Fruit fly (Drosophila melanogaster) S2 (cell line): ENCODE data around the gene CG12483.

ENCODE experiments used
- CG8478 ChIP-seq: fragments of >200 bp; optimal IDR thresholded peaks from 2 replicates; lab custom pipeline; 2018
- CTCF ChIP-seq, 2 experiments: fragments of >200 bp; optimal IDR thresholded peaks; 2 replicates each; lab custom pipeline; 2018

Gene CG12483

dm6 chr3L:86937-87336 is 11.2 kb downstream of the CG12483 start:
- TF ChIP-seq CTCF (optimal IDR thresholded peaks at IDR 0.05; lab: Kevin White, UChicago) = no peak
- no peak for TF ChIP-seq CG8478 (lab: Kevin White, UChicago)

- TF ChIP-seq CTCF (optimal IDR thresholded peaks at IDR 0.05; lab: Kevin White, UChicago) (no peak), CG8478 (lab: Kevin White, UChicago) (no peak)
Measured at dm6 chr3L:85204-85811, 12.9 kb downstream of the CG12483 start.

DNA sequence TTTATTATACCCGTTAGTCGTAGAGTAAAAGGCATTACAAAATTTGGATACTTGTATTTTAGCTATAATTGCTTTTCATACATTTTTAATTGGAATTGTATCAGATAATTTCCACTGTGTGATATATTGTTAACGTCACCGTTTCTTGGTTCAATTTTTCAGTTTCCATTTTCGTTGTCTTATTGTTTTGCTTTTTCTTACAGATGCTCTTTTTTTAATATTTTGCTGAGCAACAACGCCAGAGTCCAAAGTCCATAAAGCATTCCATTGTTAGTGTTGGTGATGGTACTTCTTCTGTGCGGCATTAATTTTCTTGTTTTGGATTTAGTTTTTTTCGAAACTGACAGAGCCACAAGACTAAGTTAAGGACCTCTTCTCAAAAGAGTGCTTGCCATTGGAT is 15.2 kb downstream of the CG12483 start:
- TF ChIP-seq CTCF (optimal IDR thresholded peaks at IDR 0.05; lab: Kevin White, UChicago) = no peak

- no peak for TF ChIP-seq CG8478 (lab: Kevin White, UChicago)
- no peak for TF ChIP-seq CTCF (optimal IDR thresholded peaks at IDR 0.05; lab: Kevin White, UChicago)
Measured at dm6 chr3L:75232-75631, 22.9 kb downstream of the CG12483 start, which contains the start of gene CG13405. TSS of gene CG13405 (minus strand) at chr3L:75332.

DNA sequence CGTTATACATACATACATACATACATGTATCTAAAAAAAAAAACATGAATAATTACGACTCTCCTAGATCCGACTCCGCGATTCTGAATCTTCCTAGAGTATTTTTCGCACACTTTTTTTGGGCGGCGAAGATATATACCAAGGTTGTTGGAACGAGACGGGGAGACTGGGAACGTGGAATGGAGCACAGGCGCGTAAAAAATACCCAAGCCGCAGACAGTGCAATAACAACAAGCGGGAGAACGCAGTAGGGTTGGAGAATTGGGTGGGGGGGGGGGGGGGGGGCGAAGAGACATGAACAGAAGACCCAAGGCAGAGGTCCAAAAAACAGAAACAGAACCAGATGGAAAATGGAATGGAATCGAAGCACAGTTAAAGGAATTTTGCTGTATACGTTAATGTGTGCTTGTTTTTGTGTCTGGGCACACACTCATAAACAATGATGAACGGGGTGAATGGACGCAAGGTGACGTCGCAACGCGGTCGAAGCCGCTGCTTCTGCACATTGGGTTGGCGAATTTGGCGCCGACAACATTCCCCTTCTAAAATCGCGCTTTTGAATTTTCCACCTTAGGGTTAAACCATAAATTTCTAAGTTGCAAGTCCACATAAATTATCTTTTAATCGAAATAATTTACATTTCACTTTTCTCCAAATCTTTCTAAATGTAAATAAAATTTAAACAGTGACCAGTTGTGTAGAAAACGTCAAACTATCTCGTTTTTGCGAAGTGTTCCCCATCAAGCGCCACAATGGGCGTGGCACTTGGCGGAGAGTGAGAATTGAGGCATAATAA is 24.6 kb downstream of the CG12483 start:
- TF ChIP-seq CG8478 (lab: Kevin White, UChicago) (no peak), CTCF (optimal IDR thresholded peaks at IDR 0.05; lab: Kevin White, UChicago) (no peak)

- TF ChIP-seq CG8478 (lab: Kevin White, UChicago) = no peak
- no peak for TF ChIP-seq CTCF (optimal IDR thresholded peaks at IDR 0.05; lab: Kevin White, UChicago)
Measured at dm6 chr3L:71247-71646, 26.9 kb downstream of the CG12483 start.

- TF ChIP-seq CG8478 (lab: Kevin White, UChicago) (no peak), CTCF (optimal IDR thresholded peaks at IDR 0.05; lab: Kevin White, UChicago) (no peak)
Measured at dm6 chr3L:69310-69709, 28.9 kb downstream of the CG12483 start.

DNA sequence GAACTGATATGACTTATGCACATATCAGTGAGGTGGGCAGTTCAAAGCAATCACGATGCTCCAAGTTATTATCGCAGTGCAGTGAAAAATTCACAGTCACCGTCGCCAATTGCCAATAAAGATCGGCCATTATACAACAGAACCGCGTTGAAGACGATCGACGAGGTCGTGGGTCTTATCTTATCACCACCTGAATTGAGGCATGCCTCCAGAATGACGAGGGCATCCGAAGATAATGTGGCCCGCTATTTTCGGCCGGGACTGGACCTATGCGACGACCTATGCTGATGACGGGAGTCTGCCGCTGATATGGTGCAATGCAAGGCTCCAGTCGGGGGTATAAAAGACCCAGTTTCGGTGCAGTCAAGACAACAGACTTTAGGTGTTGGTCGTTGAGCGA is 32.1 kb downstream of the CG12483 start, which contains the start of gene Lsp1gamma:
Lsp1gamma (plus strand) TSS at position 368 of the 400 bp plus-strand sequence.
- TF ChIP-seq CTCF (optimal IDR thresholded peaks at IDR 0.05; lab: Kevin White, UChicago) (no peak), CG8478 (lab: Kevin White, UChicago) (no peak)

DNA sequence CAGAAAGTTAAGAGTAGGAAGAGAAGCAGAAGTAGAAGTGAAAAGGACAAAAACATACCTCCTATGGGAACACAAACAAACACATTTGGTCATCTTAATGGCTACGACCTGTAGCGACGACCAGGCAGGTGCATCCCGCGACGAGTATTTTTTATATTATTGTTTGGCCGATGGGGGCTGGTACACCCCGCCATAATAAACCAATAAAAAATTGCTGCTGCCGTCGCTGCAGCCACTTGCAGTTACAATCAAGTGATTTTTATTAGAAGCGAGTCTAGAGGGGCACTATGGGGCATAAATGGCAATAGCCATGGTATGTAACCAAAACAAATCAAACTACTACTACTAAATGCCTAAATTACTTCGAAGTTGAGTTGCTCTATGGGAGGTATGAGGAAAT is 37.7 kb downstream of the CG12483 start:
- TF ChIP-seq CTCF (optimal IDR thresholded peaks at IDR 0.05; lab: Kevin White, UChicago) (no peak), CG8478 (lab: Kevin White, UChicago) (no peak)

dm6 chr3L:60050-60449 is 38.1 kb downstream of the CG12483 start:
- no peak for TF ChIP-seq CG8478 (lab: Kevin White, UChicago)
- no peak for TF ChIP-seq CTCF (optimal IDR thresholded peaks at IDR 0.05; lab: Kevin White, UChicago)

dm6 chr3L:57638-58037 is 40.5 kb downstream of the CG12483 start:
- TF ChIP-seq CTCF (optimal IDR thresholded peaks at IDR 0.05; lab: Kevin White, UChicago) = no peak
- no peak for TF ChIP-seq CG8478 (lab: Kevin White, UChicago)

- TF ChIP-seq CG8478 (lab: Kevin White, UChicago) (no peak), CTCF (optimal IDR thresholded peaks at IDR 0.05; lab: Kevin White, UChicago) (no peak)
Measured at dm6 chr3L:56532-56931, 41.6 kb downstream of the CG12483 start.

dm6 chr3L:54651-55050 is 43.5 kb downstream of the CG12483 start, which contains the start of gene CG43149:
TSS of gene CG43149 (minus strand) at chr3L:54751.
- TF ChIP-seq CTCF (optimal IDR thresholded peaks at IDR 0.05; lab: Kevin White, UChicago) (no peak), CG8478 (lab: Kevin White, UChicago) (no peak)

- TF ChIP-seq CG8478 (lab: Kevin White, UChicago) (no peak), CTCF (optimal IDR thresholded peaks at IDR 0.05; lab: Kevin White, UChicago) (no peak)
Measured at dm6 chr3L:50834-51233, 47.3 kb downstream of the CG12483 start.

DNA sequence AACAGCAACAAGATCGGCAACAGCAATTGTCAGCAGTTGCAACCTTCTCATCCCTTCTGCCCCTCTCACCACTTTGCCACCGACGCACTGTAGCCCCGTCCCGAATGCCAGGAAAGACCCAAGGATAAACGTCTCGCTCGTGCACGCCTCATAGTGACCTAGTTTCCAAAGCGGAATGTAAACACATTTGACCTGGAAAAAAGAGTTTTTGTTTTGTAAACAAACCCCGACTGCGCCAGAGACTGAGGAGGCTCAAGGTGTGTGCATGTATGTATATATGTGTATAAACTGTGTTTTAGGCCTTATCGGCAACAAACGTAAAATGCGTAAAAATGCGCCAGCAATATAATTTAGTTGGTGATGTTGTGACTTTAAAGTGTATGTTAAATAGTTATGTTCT is 48.4 kb downstream of the CG12483 start:
- TF ChIP-seq CG8478 (lab: Kevin White, UChicago) = no peak
- TF ChIP-seq CTCF (optimal IDR thresholded peaks at IDR 0.05; lab: Kevin White, UChicago) = no peak
